Fruit fly (Drosophila melanogaster) whole organism, prepupa: ENCODE measurements around the gene CG1416.
A peak's percentile ranks its signal among the peaks of the same experiment; 100 is the strongest.

Experiments used
- Blimp-1 ChIP-seq: fragments of 200-800 bp; sonication (Bioruptor generic); optimal IDR thresholded peaks from 3 replicates; lab custom pipeline; 2017; ENCODE audit warnings: missing biosample characterization, missing genetic modification characterization, mild to moderate bottlenecking, moderate library complexity, missing genetic modification reagents
- CG10631 ChIP-seq: fragments of 200-800 bp; sonication (Bioruptor generic); optimal IDR thresholded peaks from 2 replicates; lab custom pipeline; 2016; ENCODE audit warnings: missing biosample characterization, missing genetic modification characterization
- CG11294 ChIP-seq: fragments of 200-800 bp; sonication (Bioruptor generic); IDR thresholded peaks from 2 replicates; pipeline ENCODE4 v1.3.6; 2022; ENCODE audit warnings: missing biosample characterization, missing genetic modification characterization
- CG11762 ChIP-seq: fragments of 200-800 bp; sonication (Bioruptor generic); optimal IDR thresholded peaks from 3 replicates; lab custom pipeline; 2016; ENCODE audit warnings: missing biosample characterization, missing genetic modification characterization; ENCODE audit not compliant: insufficient read depth
- CG15336 ChIP-seq: fragments of 200-800 bp; sonication (Bioruptor generic); IDR thresholded peaks from 2 replicates; pipeline ENCODE4 v1.3.6; 2022; ENCODE audit warnings: missing biosample characterization, missing genetic modification characterization
- CG1621 ChIP-seq: fragments of 200-800 bp; sonication (Bioruptor generic); optimal IDR thresholded peaks from 3 replicates; lab custom pipeline; 2018; ENCODE audit warnings: missing biosample characterization, mild to moderate bottlenecking, missing genetic modification characterization
- CG16779 ChIP-seq: fragments of 200-800 bp; sonication (Bioruptor generic); optimal IDR thresholded peaks from 3 replicates; lab custom pipeline; 2017; ENCODE audit warnings: missing biosample characterization, mild to moderate bottlenecking, missing genetic modification characterization
- CG3032 ChIP-seq: fragments of 200-800 bp; optimal IDR thresholded peaks from 2 replicates; lab custom pipeline; 2019; ENCODE audit warnings: missing biosample characterization, mild to moderate bottlenecking, missing genetic modification characterization, moderate library complexity
- CG31627 ChIP-seq: fragments of 200-800 bp; sonication (Bioruptor generic); optimal IDR thresholded peaks from 3 replicates; lab custom pipeline; 2016; ENCODE audit warnings: missing biosample characterization, missing genetic modification characterization
- CG32006 ChIP-seq: fragments of 200-800 bp; sonication (Bioruptor generic); optimal IDR thresholded peaks from 3 replicates; lab custom pipeline; 2017; ENCODE audit warnings: missing biosample characterization, mild to moderate bottlenecking, missing genetic modification characterization
- CG34406 ChIP-seq: fragments of 200-800 bp; sonication (Bioruptor generic); optimal IDR thresholded peaks from 3 replicates; lab custom pipeline; 2016; ENCODE audit warnings: missing biosample characterization, missing genetic modification characterization
- CG3919 ChIP-seq: fragments of 200-800 bp; sonication (Bioruptor generic); optimal IDR thresholded peaks from 3 replicates; lab custom pipeline; 2016; ENCODE audit warnings: missing biosample characterization, missing genetic modification characterization
- CG4318 ChIP-seq: fragments of 200-800 bp; sonication (Bioruptor generic); optimal IDR thresholded peaks from 3 replicates; lab custom pipeline; 2017; ENCODE audit warnings: missing biosample characterization, mild to moderate bottlenecking, missing genetic modification characterization
- CG6163 ChIP-seq: fragments of 200-800 bp; sonication (Bioruptor generic); IDR thresholded peaks from 3 replicates; pipeline ENCODE4 v1.3.6; 2022; ENCODE audit warnings: missing biosample characterization, missing genetic modification characterization
- CG6276 ChIP-seq: fragments of 200-800 bp; sonication (Bioruptor generic); optimal IDR thresholded peaks from 2 replicates; lab custom pipeline; 2017; ENCODE audit warnings: missing biosample characterization, mild to moderate bottlenecking, missing genetic modification characterization
- CG6792 ChIP-seq: fragments of 200-800 bp; sonication (Bioruptor generic); optimal IDR thresholded peaks from 3 replicates; lab custom pipeline; 2016; ENCODE audit warnings: missing biosample characterization, missing genetic modification characterization
- CG6854 ChIP-seq: fragments of 200-800 bp; sonication (Bioruptor generic); optimal IDR thresholded peaks from 2 replicates; lab custom pipeline; 2017; ENCODE audit warnings: missing biosample characterization, mild to moderate bottlenecking, missing genetic modification characterization
- CG7368 ChIP-seq: fragments of 200-800 bp; sonication (Bioruptor generic); optimal IDR thresholded peaks from 3 replicates; lab custom pipeline; 2016; ENCODE audit warnings: missing biosample characterization, missing genetic modification characterization
- CG8119 ChIP-seq: fragments of 200-800 bp; sonication (Bioruptor generic); IDR thresholded peaks from 3 replicates; pipeline ENCODE4 v1.3.6; 2022; ENCODE audit warnings: missing biosample characterization, missing genetic modification characterization
- CG8632 ChIP-seq: fragments of 200-800 bp; sonication (Bioruptor generic); optimal IDR thresholded peaks from 3 replicates; lab custom pipeline; 2016; ENCODE audit warnings: missing biosample characterization, missing genetic modification characterization
- CG9139 ChIP-seq: fragments of 200-800 bp; sonication (Bioruptor generic); optimal IDR thresholded peaks from 3 replicates; lab custom pipeline; 2017; ENCODE audit warnings: missing biosample characterization, mild to moderate bottlenecking, missing genetic modification characterization
- Eip78C ChIP-seq: fragments of 200-800 bp; sonication (Bioruptor generic); peaks from one replicate; lab custom pipeline; 2016; ENCODE audit warnings: missing biosample characterization, missing genetic modification characterization
- Eip93F ChIP-seq: fragments of 200-800 bp; sonication (Bioruptor generic); optimal IDR thresholded peaks from 2 replicates; lab custom pipeline; 2016; ENCODE audit warnings: missing biosample characterization, mild to moderate bottlenecking, missing genetic modification characterization
- Ets21C ChIP-seq: fragments of 200-800 bp; sonication (Bioruptor generic); optimal IDR thresholded peaks from 3 replicates; lab custom pipeline; 2016; ENCODE audit warnings: missing biosample characterization, missing genetic modification characterization
- Ets96B ChIP-seq: fragments of 200-800 bp; optimal IDR thresholded peaks from 2 replicates; lab custom pipeline; 2019; ENCODE audit warnings: missing biosample characterization, mild to moderate bottlenecking, missing genetic modification characterization, moderate library complexity
- Hr38 ChIP-seq: sonication (Bioruptor generic); optimal IDR thresholded peaks from 2 replicates; lab custom pipeline; 2016; ENCODE audit warnings: missing biosample characterization, missing genetic modification characterization
- Hr39 ChIP-seq: fragments of 200-800 bp; sonication (Bioruptor generic); optimal IDR thresholded peaks from 2 replicates; lab custom pipeline; 2016; ENCODE audit warnings: missing biosample characterization, missing genetic modification characterization
- Hr4 ChIP-seq: fragments of 200-800 bp; sonication (Bioruptor generic); optimal IDR thresholded peaks from 3 replicates; lab custom pipeline; 2016; ENCODE audit warnings: missing biosample characterization, missing genetic modification characterization
- Met ChIP-seq: fragments of 200-800 bp; sonication (Bioruptor generic); optimal IDR thresholded peaks from 3 replicates; lab custom pipeline; 2016; ENCODE audit warnings: missing biosample characterization, missing genetic modification characterization
- OdsH ChIP-seq: fragments of 200-800 bp; sonication (Bioruptor generic); optimal IDR thresholded peaks from 3 replicates; lab custom pipeline; 2016; ENCODE audit warnings: missing biosample characterization, missing genetic modification characterization
- Smox ChIP-seq: fragments of 200-800 bp; sonication (Bioruptor generic); optimal IDR thresholded peaks from 3 replicates; lab custom pipeline; 2016; ENCODE audit warnings: missing biosample characterization, missing genetic modification characterization
- Sox14 ChIP-seq: fragments of 200-800 bp; sonication (Bioruptor generic); optimal IDR thresholded peaks from 3 replicates; lab custom pipeline; 2016; ENCODE audit warnings: missing biosample characterization, missing genetic modification characterization
- Sox15 ChIP-seq: fragments of 200-800 bp; sonication (Bioruptor generic); optimal IDR thresholded peaks from 3 replicates; lab custom pipeline; 2016; ENCODE audit warnings: missing biosample characterization, missing genetic modification characterization
- achi ChIP-seq: fragments of 200-800 bp; sonication (Bioruptor generic); optimal IDR thresholded peaks from 3 replicates; lab custom pipeline; 2016; ENCODE audit warnings: missing biosample characterization, missing genetic modification characterization
- acj6 ChIP-seq: fragments of 200-800 bp; sonication (Bioruptor generic); optimal IDR thresholded peaks from 3 replicates; lab custom pipeline; 2016; ENCODE audit warnings: missing biosample characterization, missing genetic modification characterization
- cyc ChIP-seq: fragments of 200-800 bp; sonication (Bioruptor generic); optimal IDR thresholded peaks from 3 replicates; lab custom pipeline; 2016; ENCODE audit warnings: missing biosample characterization, missing genetic modification characterization
- dac ChIP-seq: fragments of 200-800 bp; sonication (Bioruptor generic); optimal IDR thresholded peaks from 2 replicates; lab custom pipeline; 2017; ENCODE audit warnings: missing biosample characterization, mild to moderate bottlenecking, missing genetic modification characterization
- eg ChIP-seq: fragments of 200-800 bp; sonication (Bioruptor generic); IDR thresholded peaks from 3 replicates; pipeline ENCODE4 v1.3.6; 2022; ENCODE audit warnings: missing biosample characterization, missing genetic modification characterization
- fd59A ChIP-seq: fragments of 200-800 bp; sonication (Bioruptor generic); optimal IDR thresholded peaks from 2 replicates; lab custom pipeline; 2017; ENCODE audit warnings: missing biosample characterization, mild to moderate bottlenecking, missing genetic modification characterization, missing genetic modification reagents
- fd85E ChIP-seq: fragments of 200-800 bp; sonication (Bioruptor generic); optimal IDR thresholded peaks from 3 replicates; lab custom pipeline; 2016; ENCODE audit warnings: missing biosample characterization, missing genetic modification characterization
- fkh ChIP-seq: fragments of 200-800 bp; sonication (Bioruptor generic); optimal IDR thresholded peaks from 3 replicates; lab custom pipeline; 2017; ENCODE audit warnings: missing biosample characterization, mild to moderate bottlenecking, missing genetic modification characterization, moderate library complexity
- pdm3 ChIP-seq: fragments of 200-800 bp; sonication (Bioruptor generic); optimal IDR thresholded peaks from 3 replicates; lab custom pipeline; 2016; ENCODE audit warnings: missing biosample characterization, missing genetic modification characterization
- ss ChIP-seq, 2 experiments: fragments of 200-800 bp; sonication (Bioruptor generic); optimal IDR thresholded peaks; 2 replicates in 1 of 2; 3 replicates in 1 of 2; lab custom pipeline; 2017 to 2018; ENCODE audit warnings: mild to moderate bottlenecking in 2 of 2, missing biosample characterization in 2 of 2, missing genetic modification characterization in 2 of 2, moderate library complexity in 1 of 2
- svp ChIP-seq: fragments of 200-800 bp; sonication (Bioruptor generic); peaks from one replicate; lab custom pipeline; 2016; ENCODE audit warnings: missing biosample characterization, missing genetic modification characterization
- topi ChIP-seq: fragments of 200-800 bp; sonication (Bioruptor generic); optimal IDR thresholded peaks from 3 replicates; lab custom pipeline; 2016; ENCODE audit warnings: missing biosample characterization, missing genetic modification characterization
- vri ChIP-seq: fragments of 200-800 bp; sonication (Bioruptor generic); optimal IDR thresholded peaks from 3 replicates; lab custom pipeline; 2016; ENCODE audit warnings: missing biosample characterization, mild to moderate bottlenecking, missing genetic modification characterization

Gene CG1416

dm6 chr2L:21786991-21787390, 29.2 kb downstream of the CG1416 start:
- TF ChIP-seq cyc (GFP tag; lab: Kevin White, UChicago): peak; percentile 19
- no peak for TF ChIP-seq CG8119 (GFP tag; lab: Robert Waterston, UW)
- no peak for TF ChIP-seq CG7368 (GFP tag; lab: Kevin White, UChicago)
- TF ChIP-seq CG6792 (GFP tag; lab: Kevin White, UChicago): no peak
- no peak for TF ChIP-seq CG4318 (GFP tag; lab: Kevin White, UChicago)
- TF ChIP-seq Hr4 (GFP tag; lab: Kevin White, UChicago): no peak
- no peak for TF ChIP-seq Smox
- TF ChIP-seq CG11294 (GFP tag; lab: Robert Waterston, UW): no peak
- TF ChIP-seq ss (GFP tag; optimal IDR thresholded peaks at IDR 0.05; lab: Kevin White, UChicago): no peak
- TF ChIP-seq CG3919 (GFP tag; lab: Kevin White, UChicago): no peak
- TF ChIP-seq pdm3: no peak
- no peak for TF ChIP-seq CG34406 (GFP tag; lab: Kevin White, UChicago)
- no peak for TF ChIP-seq CG6276
- TF ChIP-seq OdsH: no peak
- TF ChIP-seq CG16779 (tag; lab: Kevin White, UChicago): no peak
- TF ChIP-seq CG6163 (GFP tag; lab: Robert Waterston, UW): no peak
- TF ChIP-seq CG6854: no peak
- no peak for TF ChIP-seq CG32006 (GFP tag; lab: Kevin White, UChicago)
- no peak for TF ChIP-seq Sox14 (GFP tag; lab: Kevin White, UChicago)
- no peak for TF ChIP-seq CG31627
- no peak for TF ChIP-seq fd85E (GFP tag; lab: Kevin White, UChicago)
- TF ChIP-seq Eip93F (GFP tag; lab: Kevin White, UChicago): no peak
- no peak for TF ChIP-seq CG10631
- TF ChIP-seq eg (GFP tag; lab: Robert Waterston, UW): no peak
- TF ChIP-seq svp (GFP tag; lab: Kevin White, UChicago): peak; percentile 65
- TF ChIP-seq acj6 (GFP tag; lab: Kevin White, UChicago): no peak
- no peak for TF ChIP-seq Hr38
- no peak for TF ChIP-seq CG9139 (GFP tag; lab: Kevin White, UChicago)
- no peak for TF ChIP-seq vri
- TF ChIP-seq achi (GFP tag; lab: Kevin White, UChicago): no peak
- TF ChIP-seq CG3032: no peak
- TF ChIP-seq CG11762 (GFP tag; lab: Kevin White, UChicago): no peak
- TF ChIP-seq Ets96B (tag; lab: Kevin White, UChicago): no peak
- TF ChIP-seq Eip78C (GFP tag; lab: Kevin White, UChicago): peak; percentile 25
- no peak for TF ChIP-seq CG1621
- TF ChIP-seq Met (GFP tag; lab: Kevin White, UChicago): no peak
- peak; percentile 1 for TF ChIP-seq Hr39 (GFP tag; lab: Kevin White, UChicago)
- TF ChIP-seq topi (GFP tag; lab: Kevin White, UChicago): peak; percentile 24
- TF ChIP-seq Ets21C (GFP tag; lab: Kevin White, UChicago): no peak
- no peak for TF ChIP-seq CG8632 (GFP tag; lab: Kevin White, UChicago)
- TF ChIP-seq CG15336: no peak
- TF ChIP-seq fd59A: no peak
- TF ChIP-seq Sox15 (GFP tag; lab: Kevin White, UChicago): no peak
- no peak for TF ChIP-seq dac (GFP tag; lab: Kevin White, UChicago)

- TF ChIP-seq Blimp-1 (GFP tag; lab: Kevin White, UChicago): no peak
- peak; percentile 58 for TF ChIP-seq fkh (GFP tag; lab: Kevin White, UChicago)
- TF ChIP-seq CG4318 (GFP tag; lab: Kevin White, UChicago): no peak
- peak; percentile 55 for TF ChIP-seq Eip78C (GFP tag; lab: Kevin White, UChicago)
Observed at dm6 chr2L:21789456-21790065, 31.8 kb downstream of the CG1416 start.
